Fruit fly (Drosophila melanogaster) whole organism, wandering third instar larva: ENCODE data around the gene arm.

ENCODE experiments used
- Abd-B ChIP-seq: fragments of >200 bp; optimal IDR thresholded peaks from 2 replicates; lab custom pipeline; 2017; ENCODE audit warnings: missing biosample characterization, missing genetic modification characterization
- Hnf4 ChIP-seq: fragments of 200-800 bp; sonication (Bioruptor generic); optimal IDR thresholded peaks from 2 replicates; lab custom pipeline; 2016; ENCODE audit warnings: missing biosample characterization, mild to moderate bottlenecking, missing genetic modification characterization
- Hr78 ChIP-seq: fragments of >200 bp; optimal IDR thresholded peaks from 2 replicates; lab custom pipeline; 2017; ENCODE audit warnings: missing biosample characterization, missing genetic modification characterization
- Mio ChIP-seq: sonication (Bioruptor generic); optimal IDR thresholded peaks from 2 replicates; lab custom pipeline; 2016; ENCODE audit warnings: missing biosample characterization, missing genetic modification characterization
- Myc ChIP-seq: fragments of >200 bp; optimal IDR thresholded peaks from 2 replicates; lab custom pipeline; 2017
- OdsH ChIP-seq: fragments of 200-800 bp; sonication (Bioruptor generic); optimal IDR thresholded peaks from 2 replicates; lab custom pipeline; 2016; ENCODE audit warnings: missing biosample characterization, mild to moderate bottlenecking, missing genetic modification characterization
- dmrt93B ChIP-seq: fragments of 200-800 bp; sonication (Bioruptor generic); optimal IDR thresholded peaks from 2 replicates; lab custom pipeline; 2018; ENCODE audit warnings: missing biosample characterization, mild to moderate bottlenecking, missing genetic modification characterization
- jim ChIP-seq: fragments of 175-275, 200-325 bp; sonication (Bioruptor generic); optimal IDR thresholded peaks from 2 replicates; lab custom pipeline; 2016; ENCODE audit warnings: missing biosample characterization, mild to moderate bottlenecking, missing genetic modification characterization
- lola ChIP-seq: fragments of >200 bp; optimal IDR thresholded peaks from 2 replicates; lab custom pipeline; 2017; ENCODE audit warnings: missing biosample characterization, missing genetic modification characterization
- pan ChIP-seq: fragments of >200 bp; optimal IDR thresholded peaks from 2 replicates; lab custom pipeline; 2017
- psq ChIP-seq: fragments of 200-800 bp; sonication (Bioruptor generic); optimal IDR thresholded peaks from 3 replicates; lab custom pipeline; 2017; ENCODE audit warnings: missing biosample characterization, mild to moderate bottlenecking, missing genetic modification characterization, moderate library complexity
- rgr ChIP-seq: fragments of 200-800 bp; sonication (Bioruptor generic); optimal IDR thresholded peaks from 3 replicates; lab custom pipeline; 2016; ENCODE audit warnings: missing biosample characterization, mild to moderate bottlenecking, missing genetic modification characterization
- tai ChIP-seq: sonication (Bioruptor generic); optimal IDR thresholded peaks from 2 replicates; lab custom pipeline; 2016; ENCODE audit warnings: missing biosample characterization, missing genetic modification characterization
- woc ChIP-seq: sonication (Bioruptor generic); optimal IDR thresholded peaks from 2 replicates; lab custom pipeline; 2016; ENCODE audit warnings: missing biosample characterization, mild to moderate bottlenecking, missing genetic modification characterization

dm6 chrX:1947178-1947872, 46.9 kb upstream of the arm start:
- TF ChIP-seq Hnf4 (peak; percentile 96), tai (peak; percentile 92), Abd-B (GFP tag; lab: Kevin White, UChicago) (no peak), rgr (GFP tag; lab: Kevin White, UChicago) (peak; percentile 98), dmrt93B (peak; percentile 96), Hr78 (GFP tag; lab: Kevin White, UChicago) (no peak), pan (lab: Kevin White, UChicago) (no peak), jim (GFP tag; lab: Kevin White, UChicago) (peak; percentile 25), Mio (peak; percentile 79), lola (GFP tag; lab: Kevin White, UChicago) (no peak), Myc (lab: Kevin White, UChicago) (no peak), psq (peak; percentile 94), woc (GFP tag; lab: Kevin White, UChicago) (peak; percentile 97), OdsH (GFP tag; lab: Kevin White, UChicago) (peak; percentile 97)
